Fruit fly (Drosophila melanogaster) whole organism, embryonic: ENCODE measurements around the gene net.

Source experiments
- Ada2b ChIP-seq: fragments of 200-800 bp; sonication (Bioruptor generic); IDR thresholded peaks from 2 replicates; pipeline ENCODE4 v1.3.6; 2022; ENCODE audit warnings: missing biosample characterization, missing genetic modification characterization
- B-H2 ChIP-seq: fragments of 200-800 bp; sonication (Bioruptor generic); optimal IDR thresholded peaks from 2 replicates; lab custom pipeline; 2018; ENCODE audit warnings: missing biosample characterization, mild to moderate bottlenecking, missing genetic modification characterization
- Bdp1 ChIP-seq: fragments of 200-800 bp; sonication (Bioruptor generic); optimal IDR thresholded peaks from 3 replicates; lab custom pipeline; 2016; ENCODE audit warnings: missing biosample characterization, missing genetic modification characterization
- C15 ChIP-seq: fragments of 200-800 bp; sonication (Bioruptor generic); IDR thresholded peaks from 3 replicates; pipeline ENCODE4 v1.3.6; 2022; ENCODE audit warnings: missing biosample characterization, missing genetic modification characterization
- CG10366 ChIP-seq: fragments of 200-800 bp; sonication (Bioruptor generic); IDR thresholded peaks from 2 replicates; pipeline ENCODE4 v1.3.6; 2022; ENCODE audit warnings: missing biosample characterization, missing genetic modification characterization
- CG12155 ChIP-seq: fragments of 200-800 bp; sonication (Bioruptor generic); optimal IDR thresholded peaks from 3 replicates; lab custom pipeline; 2016; ENCODE audit warnings: missing biosample characterization, missing genetic modification characterization
- CG12659 ChIP-seq: fragments of 200-800 bp; sonication (Bioruptor generic); optimal IDR thresholded peaks from 3 replicates; lab custom pipeline; 2017; ENCODE audit warnings: mild to moderate bottlenecking, missing biosample characterization, missing genetic modification reagents, missing genetic modification characterization
- CG13424 ChIP-seq: fragments of 200-800 bp; sonication (Bioruptor generic); optimal IDR thresholded peaks from 2 replicates; lab custom pipeline; 2019; ENCODE audit warnings: missing biosample characterization, mild to moderate bottlenecking, missing genetic modification characterization, moderate library complexity
- CG14710 ChIP-seq: fragments of 200-800 bp; sonication (Bioruptor generic); optimal IDR thresholded peaks from 3 replicates; lab custom pipeline; 2019; ENCODE audit warnings: missing biosample characterization, mild to moderate bottlenecking, missing genetic modification characterization, moderate library complexity
- CG1602 ChIP-seq: fragments of 200-800 bp; sonication (Bioruptor generic); optimal IDR thresholded peaks from 3 replicates; lab custom pipeline; 2016; ENCODE audit warnings: missing biosample characterization, missing genetic modification characterization
- CG17361 ChIP-seq: fragments of 200-800 bp; sonication (Bioruptor generic); IDR thresholded peaks from 3 replicates; pipeline ENCODE4 v1.3.6; 2022; ENCODE audit warnings: missing biosample characterization, missing genetic modification characterization
- CG18011 ChIP-seq: fragments of 200-800 bp; sonication (Bioruptor generic); optimal IDR thresholded peaks from 2 replicates; lab custom pipeline; 2017; ENCODE audit warnings: missing biosample characterization, missing genetic modification characterization, mild to moderate bottlenecking, moderate library complexity, missing genotype
- CG30020 ChIP-seq: fragments of 200-800 bp; optimal IDR thresholded peaks from 2 replicates; lab custom pipeline; 2019; ENCODE audit warnings: missing biosample characterization, mild to moderate bottlenecking, missing genetic modification characterization, moderate library complexity
- CG3407 ChIP-seq: fragments of 200-800 bp; sonication (Bioruptor generic); optimal IDR thresholded peaks from 2 replicates; lab custom pipeline; 2018; ENCODE audit warnings: missing biosample characterization, mild to moderate bottlenecking, missing genetic modification characterization
- CG34224 ChIP-seq: fragments of 200-800 bp; sonication (Bioruptor generic); IDR thresholded peaks from 3 replicates; pipeline ENCODE4 v1.3.6; 2022; ENCODE audit warnings: missing biosample characterization, missing genetic modification characterization; ENCODE audit not compliant: partially characterized antibody
- CG4424 ChIP-seq: fragments of 200-800 bp; sonication (Bioruptor generic); optimal IDR thresholded peaks from 3 replicates; lab custom pipeline; 2016; ENCODE audit warnings: missing biosample characterization, missing genetic modification characterization
- CG7839 ChIP-seq: fragments of 200-800 bp; sonication (Bioruptor generic); optimal IDR thresholded peaks from 3 replicates; lab custom pipeline; 2018; ENCODE audit warnings: missing biosample characterization, mild to moderate bottlenecking, missing genetic modification characterization, moderate library complexity
- CG7928 ChIP-seq: fragments of 200-800 bp; sonication (Bioruptor generic); optimal IDR thresholded peaks from 2 replicates; lab custom pipeline; 2017; ENCODE audit warnings: missing biosample characterization, mild to moderate bottlenecking, missing genetic modification characterization
- CG9932 ChIP-seq: fragments of 200-800 bp; sonication (Bioruptor generic); IDR thresholded peaks from 2 replicates; pipeline ENCODE4 v1.3.6; 2022; ENCODE audit warnings: missing biosample characterization, missing genetic modification characterization
- CHES-1-like ChIP-seq: fragments of 200-800 bp; sonication (Bioruptor generic); optimal IDR thresholded peaks from 2 replicates; lab custom pipeline; 2016; ENCODE audit warnings: missing biosample characterization, missing genetic modification characterization
- CTCF ChIP-seq: fragments of 200-800 bp; sonication (Bioruptor generic); optimal IDR thresholded peaks from 2 replicates; lab custom pipeline; 2017; ENCODE audit warnings: missing biosample characterization, mild to moderate bottlenecking, missing genetic modification characterization, moderate library complexity
- CoRest ChIP-seq: fragments of 200-800 bp; sonication (Bioruptor generic); optimal IDR thresholded peaks from 3 replicates; lab custom pipeline; 2018; ENCODE audit warnings: missing biosample characterization, mild to moderate bottlenecking, missing genetic modification characterization, moderate library complexity
- E2f1 ChIP-seq: fragments of 200-800 bp; sonication (Bioruptor generic); IDR thresholded peaks from 2 replicates; pipeline ENCODE4 v1.3.6; 2022; ENCODE audit warnings: missing biosample characterization, missing genetic modification characterization
- Lhr ChIP-seq: fragments of 200-800 bp; sonication (Bioruptor generic); optimal IDR thresholded peaks from 3 replicates; lab custom pipeline; 2017; ENCODE audit warnings: mild to moderate bottlenecking, missing biosample characterization, missing genetic modification reagents, missing genetic modification characterization
- MBD-R2 ChIP-seq: fragments of 200-800 bp; sonication (Bioruptor generic); IDR thresholded peaks from 2 replicates; pipeline ENCODE4 v1.3.6; 2022; ENCODE audit warnings: missing biosample characterization, missing genetic modification characterization
- Opbp ChIP-seq: fragments of 200-800 bp; sonication (Bioruptor generic); IDR thresholded peaks from 3 replicates; pipeline ENCODE4 v1.3.6; 2022; ENCODE audit warnings: missing biosample characterization, missing genetic modification characterization; ENCODE audit not compliant: partially characterized antibody
- Rx ChIP-seq: fragments of 200-800 bp; sonication (Bioruptor generic); IDR thresholded peaks from 2 replicates; pipeline ENCODE4 v1.3.6; 2022; ENCODE audit warnings: missing biosample characterization, missing genetic modification characterization
- al ChIP-seq: fragments of 200-800 bp; sonication (Bioruptor generic); IDR thresholded peaks from 2 replicates; pipeline ENCODE4 v1.3.6; 2022; ENCODE audit warnings: missing biosample characterization, missing genetic modification characterization
- ara ChIP-seq: fragments of 200-800 bp; sonication (Bioruptor generic); IDR thresholded peaks from 2 replicates; pipeline ENCODE4 v1.3.6; 2022; ENCODE audit warnings: missing biosample characterization, missing genetic modification characterization
- bbx ChIP-seq: fragments of 200-800 bp; sonication (Bioruptor generic); IDR thresholded peaks from 2 replicates; pipeline ENCODE4 v1.3.6; 2022; ENCODE audit warnings: missing biosample characterization, missing genetic modification characterization; ENCODE audit not compliant: partially characterized antibody
- bsh ChIP-seq, 2 experiments: fragments of 200-800 bp; sonication (Bioruptor generic); optimal IDR thresholded peaks; 2 replicates each; lab custom pipeline; 2017 to 2018; ENCODE audit warnings: mild to moderate bottlenecking in 2 of 2, missing biosample characterization in 2 of 2, missing genetic modification characterization in 2 of 2, moderate library complexity in 1 of 2
- cato ChIP-seq: fragments of 200-800 bp; sonication (Bioruptor generic); optimal IDR thresholded peaks from 2 replicates; lab custom pipeline; 2016; ENCODE audit warnings: missing biosample characterization, missing genetic modification characterization, borderline replicate concordance
- croc ChIP-seq: fragments of 200-800 bp; sonication (Bioruptor generic); conservative IDR thresholded peaks from 3 replicates; pipeline ENCODE4 v1.3.6; 2022; ENCODE audit warnings: missing biosample characterization, missing genetic modification characterization
- ftz-f1 ChIP-seq: fragments of 200-800 bp; sonication (Bioruptor generic); optimal IDR thresholded peaks from 2 replicates; lab custom pipeline; 2016; ENCODE audit warnings: missing biosample characterization, missing genetic modification characterization
- gem ChIP-seq: fragments of 200-800 bp; sonication (Bioruptor generic); optimal IDR thresholded peaks from 2 replicates; lab custom pipeline; 2019; ENCODE audit warnings: missing biosample characterization, mild to moderate bottlenecking, missing genetic modification characterization, moderate library complexity
- her ChIP-seq: fragments of 200-800 bp; sonication (Bioruptor generic); optimal IDR thresholded peaks from 2 replicates; lab custom pipeline; 2016; ENCODE audit warnings: missing biosample characterization, missing genetic modification characterization
- kay ChIP-seq: fragments of 200-800 bp; sonication (Bioruptor generic); optimal IDR thresholded peaks from 2 replicates; lab custom pipeline; 2016; ENCODE audit warnings: missing biosample characterization, missing genetic modification characterization
- lilli ChIP-seq: fragments of 200-800 bp; sonication (Bioruptor generic); optimal IDR thresholded peaks from 3 replicates; lab custom pipeline; 2016; ENCODE audit warnings: missing biosample characterization, missing genetic modification characterization
- lov ChIP-seq, 2 experiments: fragments of 200-800 bp in 1 of 2; fragments of >200 bp in 1 of 2; sonication (Bioruptor generic) in 1 of 2; IDR thresholded peaks in 1 of 2; optimal IDR thresholded peaks in 1 of 2; 2 replicates in 1 of 2; 3 replicates in 1 of 2; pipeline versions ENCODE4 v1.3.6 to Lab custom; 2017 to 2022; ENCODE audit warnings: missing biosample characterization in 1 of 2, missing genetic modification characterization in 1 of 2
- mld ChIP-seq: fragments of 200-800 bp; sonication (Bioruptor generic); IDR thresholded peaks from 3 replicates; pipeline ENCODE4 v1.3.6; 2022; ENCODE audit warnings: missing biosample characterization, missing genetic modification characterization; ENCODE audit not compliant: partially characterized antibody
- phol ChIP-seq: fragments of 200-800 bp; sonication (Bioruptor generic); optimal IDR thresholded peaks from 3 replicates; lab custom pipeline; 2018; ENCODE audit warnings: missing biosample characterization, mild to moderate bottlenecking, missing genetic modification characterization, moderate library complexity
- prd ChIP-seq, 3 experiments: fragments of >200 bp in 2 of 3; fragments of 200-800 bp in 1 of 3; sonication (Bioruptor generic) in 1 of 3; optimal IDR thresholded peaks in 2 of 3; IDR thresholded peaks in 1 of 3; 2 replicates in 2 of 3; 3 replicates in 1 of 3; pipeline versions ENCODE4 v1.3.6 to Lab custom; 2017 to 2022; ENCODE audit warnings: missing biosample characterization in 1 of 3, missing genetic modification characterization in 1 of 3
- salm ChIP-seq: fragments of 200-800 bp; sonication (Bioruptor generic); optimal IDR thresholded peaks from 2 replicates; lab custom pipeline; 2018; ENCODE audit warnings: missing biosample characterization, mild to moderate bottlenecking, missing genetic modification characterization
- sens ChIP-seq: fragments of 200-800 bp; sonication (Bioruptor generic); peaks from one replicate; lab custom pipeline; 2016; ENCODE audit warnings: missing biosample characterization, missing genetic modification characterization
- sens-2 ChIP-seq: fragments of 200-800 bp; sonication (Bioruptor generic); IDR thresholded peaks from 2 replicates; pipeline ENCODE4 v1.3.6; 2022; ENCODE audit warnings: missing biosample characterization, missing genetic modification characterization
- sna ChIP-seq: fragments of 200-800 bp; sonication (Bioruptor generic); IDR thresholded peaks from 2 replicates; pipeline ENCODE4 v1.3.6; 2022; ENCODE audit warnings: missing biosample characterization, missing genetic modification characterization; ENCODE audit not compliant: partially characterized antibody
- tin ChIP-seq: fragments of 200-800 bp; sonication (Bioruptor generic); optimal IDR thresholded peaks from 3 replicates; lab custom pipeline; 2016; ENCODE audit warnings: missing biosample characterization, missing genetic modification characterization
- tup ChIP-seq: fragments of 200-800 bp; sonication (Bioruptor generic); optimal IDR thresholded peaks from 2 replicates; lab custom pipeline; 2016; ENCODE audit warnings: missing biosample characterization, mild to moderate bottlenecking, missing genetic modification characterization, moderate library complexity
- wor ChIP-seq: fragments of 200-800 bp; sonication (Bioruptor generic); IDR thresholded peaks from 2 replicates; pipeline ENCODE4 v1.3.6; 2022; ENCODE audit warnings: missing biosample characterization, missing genetic modification characterization
- zen2 ChIP-seq: fragments of 200-800 bp; sonication (Bioruptor generic); IDR thresholded peaks from 3 replicates; pipeline ENCODE4 v1.3.6; 2022; ENCODE audit warnings: missing biosample characterization, missing genetic modification characterization; ENCODE audit not compliant: partially characterized antibody

Gene net

dm6 chr2L:102161-102761 is 15.1 kb upstream of the net start, which contains the start of gene Creld (continued):
- TF ChIP-seq mld (GFP tag; lab: Robert Waterston, UW) (peak; percentile 100), sens (peak; percentile 65), CG7839 (tag; lab: Kevin White, UChicago) (no peak), MBD-R2 (GFP tag; lab: Robert Waterston, UW) (peak; percentile 90), Opbp (peak; percentile 100), Rx (GFP tag; lab: Robert Waterston, UW) (no peak), tup (GFP tag; lab: Kevin White, UChicago) (no peak), CTCF (GFP tag; lab: Kevin White, UChicago) (peak; percentile 40), CG12659 (GFP tag; lab: Kevin White, UChicago) (peak; percentile 63), cato (GFP tag; lab: Kevin White, UChicago) (no peak), wor (GFP tag; lab: Robert Waterston, UW) (no peak), lov (optimal IDR thresholded peaks at IDR 0.05; lab: Kevin White, UChicago) (no peak), lov (GFP tag; IDR thresholded peaks at IDR 0.05; lab: Robert Waterston, UW) (no peak), CG7928 (GFP tag; lab: Kevin White, UChicago) (no peak), CG34224 (GFP tag; lab: Robert Waterston, UW) (peak; percentile 100), CG18011 (GFP tag; lab: Kevin White, UChicago) (no peak), ara (GFP tag; lab: Robert Waterston, UW) (no peak), croc (GFP tag; lab: Robert Waterston, UW) (no peak), CHES-1-like (GFP tag; lab: Kevin White, UChicago) (peak; percentile 14), CG14710 (tag; lab: Kevin White, UChicago) (peak; percentile 39), prd (optimal IDR thresholded peaks at IDR 0.05; lab: Kevin White, UChicago) (no peak), prd (GFP tag; IDR thresholded peaks at IDR 0.05; lab: Robert Waterston, UW) (no peak), E2f1 (GFP tag; lab: Robert Waterston, UW) (no peak), CG13424 (no peak), CG17361 (GFP tag; lab: Robert Waterston, UW) (no peak), CG10366 (no peak), Bdp1 (GFP tag; lab: Kevin White, UChicago) (no peak), zen2 (GFP tag; lab: Robert Waterston, UW) (peak; percentile 100), CoRest (tag; lab: Kevin White, UChicago) (no peak), Lhr (GFP tag; lab: Kevin White, UChicago) (no peak), CG1602 (GFP tag; lab: Kevin White, UChicago) (no peak), sna (peak; percentile 100), sens-2 (GFP tag; lab: Robert Waterston, UW) (no peak), CG12155 (GFP tag; lab: Kevin White, UChicago) (no peak), CG3407 (GFP tag; lab: Kevin White, UChicago) (no peak), al (GFP tag; lab: Robert Waterston, UW) (no peak), C15 (GFP tag; lab: Robert Waterston, UW) (no peak), CG9932 (no peak; the same call in 1 of the 2 replicates), lilli (GFP tag; lab: Kevin White, UChicago) (peak; percentile 43), B-H2 (peak; percentile 36), phol (peak; percentile 29), CG30020 (tag; lab: Kevin White, UChicago) (peak; percentile 22), bsh (GFP tag; optimal IDR thresholded peaks at IDR 0.05; lab: Kevin White, UChicago) (no peak), ftz-f1 (no peak), Ada2b (GFP tag; lab: Robert Waterston, UW) (no peak), bbx (GFP tag; lab: Robert Waterston, UW) (peak; percentile 100), kay (GFP tag; lab: Kevin White, UChicago) (peak; percentile 11), tin (GFP tag; lab: Kevin White, UChicago) (no peak), salm (tag; lab: Kevin White, UChicago) (no peak), her (GFP tag; lab: Kevin White, UChicago) (no peak), CG4424 (GFP tag; lab: Kevin White, UChicago) (no peak), gem (tag; lab: Kevin White, UChicago) (no peak)
